In the genomic region with DNA sequence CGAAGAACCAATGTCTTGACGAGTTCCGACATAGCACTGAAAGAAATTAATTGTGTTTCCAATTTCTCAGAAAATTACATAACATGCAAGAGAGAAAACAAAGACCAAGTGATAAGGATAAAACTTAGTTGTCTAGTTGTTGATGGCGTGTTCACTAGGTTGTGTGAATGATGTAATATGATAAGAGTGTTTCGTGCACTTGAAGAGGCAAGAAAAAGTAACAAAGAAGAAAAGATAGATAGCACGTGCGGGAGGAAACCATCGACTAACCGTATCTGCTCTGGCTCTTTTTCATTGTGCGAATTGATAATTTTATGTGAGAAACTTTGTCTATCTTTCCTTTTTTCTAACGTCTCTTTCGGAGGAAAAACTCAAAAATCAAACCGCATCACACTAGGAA, we compare ENCODE assay signal across 6 worm cellular contexts.
TF ChIP-seq lines count a peak whose summit lies in the region.

TSS of gene sfxn-1.5 (minus strand) at position 36 of the 400 bp plus-strand sequence.

TF ChIP-seq in whole organism, L1 larva, 84 proteins besides CTCF, POLR2A, EP300 and RAD21 (continues in another document):
- no peak for TF ChIP-seq isw-1 (GFP tag; IDR thresholded peaks at IDR 0.05; lab: Robert Waterston, UW)
- peak; percentile 40 for TF ChIP-seq jun-1 (tag; optimal IDR thresholded peaks at IDR 0.05; lab: Kevin White, UChicago)
- no peak for TF ChIP-seq nhr-76 (tag; optimal IDR thresholded peaks at IDR 0.05; lab: Kevin White, UChicago)
- TF ChIP-seq nhr-20 (tag; optimal IDR thresholded peaks at IDR 0.05; lab: Kevin White, UChicago), result peak; percentile 69
- no peak for TF ChIP-seq ceh-8 (GFP tag; optimal IDR thresholded peaks at IDR 0.05; lab: Kevin White, UChicago)
- peak; percentile 0 for TF ChIP-seq hpl-2 (GFP tag; optimal IDR thresholded peaks at IDR 0.05; lab: Kevin White, UChicago)
- peak; percentile 94 for TF ChIP-seq elt-2 (tag; optimal IDR thresholded peaks at IDR 0.05; lab: Kevin White, UChicago)
- TF ChIP-seq elt-3 (tag; optimal IDR thresholded peaks at IDR 0.05; lab: Kevin White, UChicago), result peak; percentile 53 to 90 (median 68)
- TF ChIP-seq nhr-71 (tag; optimal IDR thresholded peaks at IDR 0.05; lab: Kevin White, UChicago), result peak; percentile 47
- TF ChIP-seq blmp-1 (tag; optimal IDR thresholded peaks at IDR 0.05; lab: Kevin White, UChicago), result peak; percentile 37
- TF ChIP-seq snu-23 (GFP tag; optimal IDR thresholded peaks at IDR 0.05; lab: Kevin White, UChicago), result peak; percentile 1
- TF ChIP-seq xbp-1 (tag; optimal IDR thresholded peaks at IDR 0.05; lab: Kevin White, UChicago), result no peak
- peak in 1 of 2 experiments; percentile 43 for TF ChIP-seq lin-35 (GFP tag; optimal IDR thresholded peaks at IDR 0.05; lab: Kevin White, UChicago)
- TF ChIP-seq nhr-85 (tag; lab: Kevin White, UChicago), result peak; percentile 74
- TF ChIP-seq mep-1 (tag; optimal IDR thresholded peaks at IDR 0.05; lab: Kevin White, UChicago), result peak; percentile 27

TF ChIP-seq in whole organism, L2 larva, 48 proteins besides CTCF, POLR2A, EP300 and RAD21 (continues in another document):
- TF ChIP-seq gmeb-1 (tag; optimal IDR thresholded peaks at IDR 0.05; lab: Kevin White, UChicago), result peak; percentile 25
- peak; percentile 95 for TF ChIP-seq nhr-129 (tag; optimal IDR thresholded peaks at IDR 0.05; lab: Kevin White, UChicago)
- TF ChIP-seq F13H6.1 (tag; optimal IDR thresholded peaks at IDR 0.05; lab: Kevin White, UChicago), result peak; percentile 67
- peak; percentile 94 for TF ChIP-seq sma-9 (GFP tag; optimal IDR thresholded peaks at IDR 0.05; lab: Kevin White, UChicago)
- TF ChIP-seq sma-9 (tag; optimal IDR thresholded peaks at IDR 0.05; lab: Kevin White, UChicago), result no peak
- no peak for TF ChIP-seq unc-55 (GFP tag; optimal IDR thresholded peaks at IDR 0.05; lab: Kevin White, UChicago)
- peak in 1 of 2 experiments; percentile 77 for TF ChIP-seq mdl-1 (tag; optimal IDR thresholded peaks at IDR 0.05; lab: Kevin White, UChicago)
- TF ChIP-seq fos-1 (tag; optimal IDR thresholded peaks at IDR 0.05; lab: Kevin White, UChicago), result peak; percentile 95
- TF ChIP-seq sma-3 (GFP tag; optimal IDR thresholded peaks at IDR 0.05; lab: Kevin White, UChicago), result peak; percentile 44
- no peak for TF ChIP-seq peb-1 (tag; optimal IDR thresholded peaks at IDR 0.05; lab: Kevin White, UChicago)
- TF ChIP-seq R02D3.7 (tag; optimal IDR thresholded peaks at IDR 0.05; lab: Kevin White, UChicago), result no peak
- TF ChIP-seq lin-13 (GFP tag; optimal IDR thresholded peaks at IDR 0.05; lab: Kevin White, UChicago), result peak; percentile 21
- no peak for TF ChIP-seq unc-62 (GFP tag; optimal IDR thresholded peaks at IDR 0.05; lab: Kevin White, UChicago)
- no peak for TF ChIP-seq lin-39 (tag; optimal IDR thresholded peaks at IDR 0.05; lab: Kevin White, UChicago)
- no peak for TF ChIP-seq alr-1 (tag; optimal IDR thresholded peaks at IDR 0.05; lab: Kevin White, UChicago)

TF ChIP-seq in whole organism, L3 larva, 47 proteins besides CTCF, POLR2A, EP300 and RAD21:
- TF ChIP-seq jun-1 (tag; optimal IDR thresholded peaks at IDR 0.05; lab: Kevin White, UChicago) (peak; percentile 68), elt-3 (tag; optimal IDR thresholded peaks at IDR 0.05; lab: Kevin White, UChicago) (peak in 1 of 3 experiments; percentile 38), tbx-2 (tag; optimal IDR thresholded peaks at IDR 0.05; lab: Kevin White, UChicago) (no peak), mdl-1 (tag; optimal IDR thresholded peaks at IDR 0.05; lab: Kevin White, UChicago) (peak; percentile 69), elt-2 (tag; optimal IDR thresholded peaks at IDR 0.05; lab: Kevin White, UChicago) (peak; percentile 99), pha-4 (tag; optimal IDR thresholded peaks at IDR 0.05; lab: Kevin White, UChicago) (peak; percentile 66), pqm-1 (tag; optimal IDR thresholded peaks at IDR 0.05; lab: Kevin White, UChicago) (peak; percentile 98), R02D3.7 (tag; optimal IDR thresholded peaks at IDR 0.05; lab: Kevin White, UChicago) (no peak)

TF ChIP-seq in whole organism, L4 larva, 104 proteins besides CTCF, POLR2A, EP300 and RAD21 (continues in another document):
- peak in 1 of 2 experiments; percentile 83 for TF ChIP-seq mdl-1 (tag; optimal IDR thresholded peaks at IDR 0.05; lab: Kevin White, UChicago)
- TF ChIP-seq ces-1 (GFP tag; optimal IDR thresholded peaks at IDR 0.05; lab: Kevin White, UChicago), result no peak
- peak; percentile 6 for TF ChIP-seq T20F7.1 (GFP tag; optimal IDR thresholded peaks at IDR 0.05; lab: Kevin White, UChicago)
- peak; percentile 32 for TF ChIP-seq aha-1 (tag; lab: Kevin White, UChicago)
- peak; percentile 68 for TF ChIP-seq tra-1 (GFP tag; IDR thresholded peaks at IDR 0.05; lab: Robert Waterston, UW)
- TF ChIP-seq ceh-28 (tag; optimal IDR thresholded peaks at IDR 0.05; lab: Kevin White, UChicago), result no peak
- TF ChIP-seq dpl-1 (GFP tag; optimal IDR thresholded peaks at IDR 0.05; lab: Kevin White, UChicago), result no peak
- TF ChIP-seq sdz-12 (GFP tag; optimal IDR thresholded peaks at IDR 0.05; lab: Kevin White, UChicago), result no peak
- no peak for TF ChIP-seq lim-7 (GFP tag; IDR thresholded peaks at IDR 0.05; lab: Robert Waterston, UW)
- peak; percentile 60 for TF ChIP-seq php-3 (GFP tag; IDR thresholded peaks at IDR 0.05; lab: Robert Waterston, UW)
- peak; percentile 55 for TF ChIP-seq mxl-3 (GFP tag; optimal IDR thresholded peaks at IDR 0.05; lab: Kevin White, UChicago)
- no peak for TF ChIP-seq nhr-11 (tag; optimal IDR thresholded peaks at IDR 0.05; lab: Kevin White, UChicago)
- peak; percentile 29; the same call in 1 of the 2 replicates for TF ChIP-seq pha-4 (GFP tag; IDR thresholded peaks at IDR 0.05; lab: Robert Waterston, UW)
- TF ChIP-seq pha-4 (tag; optimal IDR thresholded peaks at IDR 0.05; lab: Kevin White, UChicago), result no peak
- TF ChIP-seq unc-130 (GFP tag; optimal IDR thresholded peaks at IDR 0.05; lab: Kevin White, UChicago), result no peak
- TF ChIP-seq hlh-30 (tag; optimal IDR thresholded peaks at IDR 0.05; lab: Kevin White, UChicago; ENCODE audit: insufficient read depth), result peak; percentile 16
- TF ChIP-seq hif-1 (tag; optimal IDR thresholded peaks at IDR 0.05; lab: Kevin White, UChicago), result peak in 1 of 2 experiments; percentile 23
- no peak for TF ChIP-seq gei-8 (GFP tag; optimal IDR thresholded peaks at IDR 0.05; lab: Kevin White, UChicago)

TF ChIP-seq in whole organism, late embryonic, 69 proteins besides CTCF, POLR2A, EP300 and RAD21:
- TF ChIP-seq syd-9 (tag; optimal IDR thresholded peaks at IDR 0.05; lab: Kevin White, UChicago) (no peak), elt-2 (tag; optimal IDR thresholded peaks at IDR 0.05; lab: Kevin White, UChicago) (peak; percentile 97), unc-86 (tag; optimal IDR thresholded peaks at IDR 0.05; lab: Kevin White, UChicago) (no peak)

TF ChIP-seq in whole organism, young adult, 124 proteins besides CTCF, POLR2A, EP300 and RAD21:
- TF ChIP-seq let-607 (tag; optimal IDR thresholded peaks at IDR 0.05; lab: Kevin White, UChicago) (peak in 1 of 2 experiments; percentile 50), F22D6.2 (tag; optimal IDR thresholded peaks at IDR 0.05; lab: Kevin White, UChicago) (no peak), nhr-80 (tag; optimal IDR thresholded peaks at IDR 0.05; lab: Kevin White, UChicago) (peak; percentile 94), die-1 (tag; optimal IDR thresholded peaks at IDR 0.05; lab: Kevin White, UChicago) (no peak), ccch-3 (GFP tag; optimal IDR thresholded peaks at IDR 0.05; lab: Kevin White, UChicago) (no peak), dox-1 (GFP tag; IDR thresholded peaks at IDR 0.05; lab: Robert Waterston, UW) (peak; percentile 35; the same call in 1 of the 2 replicates), tbp1 (GFP tag; optimal IDR thresholded peaks at IDR 0.05; lab: Kevin White, UChicago) (peak; percentile 7), atf-7 (tag; optimal IDR thresholded peaks at IDR 0.05; lab: Kevin White, UChicago) (peak; percentile 31)
